Worm (Caenorhabditis elegans) whole organism, L1 larva: ENCODE results near the gene evl-20.

ENCODE experiments used
- C04F5.9 ChIP-seq: sonication (generic microtip); optimal IDR thresholded peaks from 2 replicates; lab custom pipeline; 2016; ENCODE audit warnings: missing genetic modification characterization, missing compliant biosample characterization
- F16B12.6 ChIP-seq: fragments of 150-350 bp; optimal IDR thresholded peaks from 2 replicates; lab custom pipeline; 2014; ENCODE audit warnings: missing biosample characterization, missing genetic modification characterization
- aha-1 ChIP-seq: fragments of 150-350 bp; optimal IDR thresholded peaks from 2 replicates; lab custom pipeline; 2014; ENCODE audit warnings: missing biosample characterization, missing genetic modification characterization
- alr-1 ChIP-seq: fragments of 200-800 bp; sonication (Bioruptor generic); optimal IDR thresholded peaks from 2 replicates; lab custom pipeline; 2018; ENCODE audit warnings: borderline replicate concordance, mild to moderate bottlenecking, missing genetic modification characterization, missing compliant biosample characterization
- aly-2 ChIP-seq: fragments of 150-350 bp; optimal IDR thresholded peaks from 2 replicates; lab custom pipeline; 2014; ENCODE audit warnings: missing biosample characterization, missing genetic modification characterization
- blmp-1 ChIP-seq: fragments of 150-350 bp; optimal IDR thresholded peaks from 2 replicates; lab custom pipeline; 2014; ENCODE audit warnings: missing biosample characterization, missing genetic modification characterization
- ceh-63 ChIP-seq: fragments of 200-800 bp; sonication (Bioruptor generic); optimal IDR thresholded peaks from 2 replicates; lab custom pipeline; 2018; ENCODE audit warnings: mild to moderate bottlenecking, missing genetic modification characterization, missing compliant biosample characterization
- ceh-8 ChIP-seq: fragments of 200-800 bp; sonication (Bioruptor generic); optimal IDR thresholded peaks from 2 replicates; lab custom pipeline; 2018; ENCODE audit warnings: mild to moderate bottlenecking, missing genetic modification characterization, moderate library complexity, missing compliant biosample characterization
- efl-1 ChIP-seq, 4 experiments: fragments of 150-350 bp; optimal IDR thresholded peaks in 3 of 4; peaks in 1 of 4; 1 replicate in 1 of 4; 2 replicates in 3 of 4; lab custom pipeline; 2014; ENCODE audit warnings: missing biosample characterization in 2 of 4, missing genetic modification characterization in 2 of 4, missing genetic modification reagents in 2 of 4
- egl-13 ChIP-seq: sonication (generic microtip); optimal IDR thresholded peaks from 2 replicates; lab custom pipeline; 2016; ENCODE audit warnings: missing genotype, missing genetic modification reagents, missing genetic modification characterization, missing compliant biosample characterization
- elt-3 ChIP-seq, 6 experiments: fragments of 150-350 bp in 1 of 6; sonication (generic microtip); optimal IDR thresholded peaks; 2 replicates each; lab custom pipeline; 2017 to 2018; ENCODE audit warnings: missing biosample characterization in 6 of 6, missing genetic modification characterization in 6 of 6, inconsistent platforms in 1 of 6
- fkh-4 ChIP-seq: sonication (generic microtip); optimal IDR thresholded peaks from 2 replicates; lab custom pipeline; 2016; ENCODE audit warnings: missing compliant biosample characterization, missing genetic modification characterization, borderline replicate concordance
- fkh-8 ChIP-seq: sonication (generic microtip); optimal IDR thresholded peaks from 2 replicates; lab custom pipeline; 2016; ENCODE audit warnings: mild to moderate bottlenecking, missing genetic modification characterization, missing compliant biosample characterization
- hlh-17 ChIP-seq: fragments of 200-800 bp; sonication (Bioruptor generic); optimal IDR thresholded peaks from 2 replicates; lab custom pipeline; 2018; ENCODE audit warnings: missing genetic modification characterization, mild to moderate bottlenecking, missing compliant biosample characterization, moderate library complexity, borderline replicate concordance
- hlh-4 ChIP-seq: sonication (generic microtip); optimal IDR thresholded peaks from 2 replicates; lab custom pipeline; 2016; ENCODE audit warnings: mild to moderate bottlenecking, missing genetic modification characterization, missing compliant biosample characterization
- lin-13 ChIP-seq: fragments of 150-350 bp; optimal IDR thresholded peaks from 2 replicates; lab custom pipeline; 2014; ENCODE audit warnings: missing biosample characterization, missing genetic modification reagents, missing genetic modification characterization
- lin-14 ChIP-seq: fragments of 200-800 bp; sonication (Bioruptor generic); optimal IDR thresholded peaks from 2 replicates; lab custom pipeline; 2018; ENCODE audit warnings: mild to moderate bottlenecking, missing genetic modification characterization, moderate library complexity, missing compliant biosample characterization
- lin-15B ChIP-seq: fragments of 150-350 bp; sonication (generic microtip); optimal IDR thresholded peaks from 3 replicates; lab custom pipeline; 2014; ENCODE audit warnings: missing biosample characterization, missing genetic modification characterization
- lin-35 ChIP-seq, 2 experiments: fragments of 150-350 bp; optimal IDR thresholded peaks; 2 replicates each; lab custom pipeline; 2014; ENCODE audit warnings: missing biosample characterization in 2 of 2, missing genetic modification characterization in 2 of 2, missing genetic modification reagents in 2 of 2
- lir-3 ChIP-seq: sonication (generic microtip); optimal IDR thresholded peaks from 2 replicates; lab custom pipeline; 2016; ENCODE audit warnings: mild to moderate bottlenecking, missing genetic modification characterization, moderate library complexity, missing compliant biosample characterization; ENCODE audit not compliant: poor library complexity
- mab-9 ChIP-seq: fragments of 200-800 bp; sonication (Bioruptor generic); IDR thresholded peaks from 2 replicates; pipeline ENCODE4 v1.3.6; 2022; ENCODE audit warnings: missing genetic modification reagents, missing genetic modification characterization, missing compliant biosample characterization
- mdl-1 ChIP-seq, 2 experiments: fragments of 150-350 bp; optimal IDR thresholded peaks; 2 replicates each; lab custom pipeline; 2014 to 2017; ENCODE audit warnings: missing biosample characterization in 2 of 2, missing genetic modification characterization in 2 of 2, inconsistent platforms in 1 of 2
- nhr-11 ChIP-seq: fragments of 150-350 bp; optimal IDR thresholded peaks from 2 replicates; lab custom pipeline; 2014; ENCODE audit warnings: missing biosample characterization, missing genetic modification characterization
- nhr-12 ChIP-seq: sonication (generic microtip); optimal IDR thresholded peaks from 2 replicates; lab custom pipeline; 2017; ENCODE audit warnings: missing biosample characterization, missing genetic modification characterization
- nhr-19 ChIP-seq: fragments of 200-800 bp; sonication (Bioruptor generic); conservative IDR thresholded peaks from 2 replicates; pipeline ENCODE4 v1.3.6; 2022; ENCODE audit warnings: missing genetic modification characterization, missing compliant biosample characterization
- nhr-20 ChIP-seq: sonication (generic microtip); optimal IDR thresholded peaks from 2 replicates; lab custom pipeline; 2016; ENCODE audit warnings: mild to moderate bottlenecking, missing genetic modification characterization, missing compliant biosample characterization
- nhr-28 ChIP-seq: fragments of 150-350 bp; optimal IDR thresholded peaks from 2 replicates; lab custom pipeline; 2014; ENCODE audit warnings: missing biosample characterization, missing genetic modification characterization
- nhr-47 ChIP-seq: sonication (generic microtip); optimal IDR thresholded peaks from 2 replicates; lab custom pipeline; 2016; ENCODE audit warnings: mild to moderate bottlenecking, missing genetic modification characterization, moderate library complexity, missing compliant biosample characterization
- nhr-71 ChIP-seq: sonication (generic microtip); optimal IDR thresholded peaks from 2 replicates; lab custom pipeline; 2016; ENCODE audit warnings: mild to moderate bottlenecking, missing genetic modification characterization, moderate library complexity, missing compliant biosample characterization
- nhr-85 ChIP-seq: sonication (generic microtip); peaks from one replicate; lab custom pipeline; 2016; ENCODE audit warnings: missing genetic modification characterization, inconsistent platforms, missing compliant biosample characterization
- pag-3 ChIP-seq: sonication (generic microtip); optimal IDR thresholded peaks from 2 replicates; lab custom pipeline; 2017; ENCODE audit warnings: missing genetic modification characterization, mild to moderate bottlenecking, missing compliant biosample characterization, antibody characterized with exemption, borderline replicate concordance; ENCODE audit not compliant: insufficient read depth
- pqm-1 ChIP-seq: sonication (generic microtip); optimal IDR thresholded peaks from 3 replicates; lab custom pipeline; 2017; ENCODE audit warnings: missing biosample characterization, missing genetic modification characterization
- snpc-4 ChIP-seq: fragments of 150-350 bp; optimal IDR thresholded peaks from 2 replicates; lab custom pipeline; 2014; ENCODE audit warnings: missing biosample characterization, missing genetic modification characterization
- snu-23 ChIP-seq: sonication (generic microtip); optimal IDR thresholded peaks from 2 replicates; lab custom pipeline; 2016; ENCODE audit warnings: missing genetic modification characterization, missing compliant biosample characterization
- sptf-1 ChIP-seq: fragments of 150-350 bp; optimal IDR thresholded peaks from 2 replicates; lab custom pipeline; 2014; ENCODE audit warnings: missing biosample characterization, missing genetic modification characterization
- sup-37 ChIP-seq: fragments of 200-800 bp; sonication (Bioruptor generic); optimal IDR thresholded peaks from 2 replicates; lab custom pipeline; 2018; ENCODE audit warnings: mild to moderate bottlenecking, missing genetic modification characterization, missing compliant biosample characterization
- swsn-7 ChIP-seq: sonication (generic microtip); optimal IDR thresholded peaks from 2 replicates; lab custom pipeline; 2016; ENCODE audit warnings: missing genetic modification characterization, missing compliant biosample characterization
- unc-130 ChIP-seq: fragments of 150-350 bp; optimal IDR thresholded peaks from 2 replicates; lab custom pipeline; 2017; ENCODE audit warnings: missing biosample characterization, missing genetic modification characterization, inconsistent platforms
- unc-86 ChIP-seq: sonication (generic microtip); optimal IDR thresholded peaks from 2 replicates; lab custom pipeline; 2016; ENCODE audit warnings: missing genetic modification characterization, missing compliant biosample characterization
- zip-4 ChIP-seq: fragments of 200-800 bp; sonication (Bioruptor generic); optimal IDR thresholded peaks from 2 replicates; lab custom pipeline; 2018; ENCODE audit warnings: mild to moderate bottlenecking, missing genetic modification characterization, moderate library complexity, missing compliant biosample characterization

The evl-20 gene

DNA sequence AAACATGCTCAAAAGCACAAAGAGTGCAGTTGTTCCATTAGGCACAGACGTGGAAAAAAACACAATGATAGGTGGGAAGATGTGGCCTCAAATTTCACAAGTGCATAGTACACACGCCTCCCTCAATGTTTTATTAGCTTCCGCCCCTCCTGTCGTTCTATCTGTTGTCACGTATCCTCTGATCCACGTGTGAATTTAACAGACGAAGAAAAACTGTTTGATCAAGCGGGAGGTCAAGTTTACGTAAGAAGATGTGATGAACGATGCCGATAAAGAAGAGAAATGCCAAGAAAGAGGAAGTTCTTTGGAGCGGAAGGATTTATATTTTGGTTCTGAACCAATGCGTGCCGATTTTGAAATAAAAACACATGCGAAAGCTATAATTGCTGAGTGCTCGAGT is 6.6 kb downstream of the evl-20 start:
- TF ChIP-seq blmp-1 (tag; lab: Kevin White, UChicago) (peak; percentile 74), mdl-1 (tag; optimal IDR thresholded peaks at IDR 0.05; lab: Kevin White, UChicago) (peak in 1 of 2 experiments; percentile 31), pqm-1 (no peak), nhr-19 (GFP tag; lab: Robert Waterston, UW) (peak; percentile 40; the same call in 1 of the 2 replicates), nhr-11 (tag; lab: Kevin White, UChicago) (no peak), lin-14 (GFP tag; lab: Kevin White, UChicago) (peak; percentile 61), snu-23 (GFP tag; lab: Kevin White, UChicago) (peak; percentile 8), nhr-85 (tag; lab: Kevin White, UChicago) (peak; percentile 73), nhr-20 (peak; percentile 48), nhr-71 (tag; lab: Kevin White, UChicago) (peak; percentile 33), elt-3 (tag; optimal IDR thresholded peaks at IDR 0.05; lab: Kevin White, UChicago) (peak in 2 of 6 experiments; percentile 15 to 70), egl-13 (tag; lab: Kevin White, UChicago) (no peak)

ce11 chrII:8451425-8451824 is 7.3 kb downstream of the evl-20 start:
- TF ChIP-seq pqm-1 (no peak), ceh-63 (GFP tag; lab: Kevin White, UChicago) (no peak), aha-1 (tag; lab: Kevin White, UChicago) (peak; percentile 31), lin-35 (GFP tag; optimal IDR thresholded peaks at IDR 0.05; lab: Kevin White, UChicago) (no peak), lin-13 (GFP tag; lab: Kevin White, UChicago) (no peak), nhr-19 (GFP tag; lab: Robert Waterston, UW) (no peak), fkh-4 (no peak), lin-14 (GFP tag; lab: Kevin White, UChicago) (peak; percentile 55), fkh-8 (tag; lab: Kevin White, UChicago) (peak; percentile 57), C04F5.9 (tag; lab: Kevin White, UChicago) (no peak), elt-3 (tag; optimal IDR thresholded peaks at IDR 0.05; lab: Kevin White, UChicago) (no peak)
- TF ChIP-seq, all 84 proteins: peak for 3

DNA sequence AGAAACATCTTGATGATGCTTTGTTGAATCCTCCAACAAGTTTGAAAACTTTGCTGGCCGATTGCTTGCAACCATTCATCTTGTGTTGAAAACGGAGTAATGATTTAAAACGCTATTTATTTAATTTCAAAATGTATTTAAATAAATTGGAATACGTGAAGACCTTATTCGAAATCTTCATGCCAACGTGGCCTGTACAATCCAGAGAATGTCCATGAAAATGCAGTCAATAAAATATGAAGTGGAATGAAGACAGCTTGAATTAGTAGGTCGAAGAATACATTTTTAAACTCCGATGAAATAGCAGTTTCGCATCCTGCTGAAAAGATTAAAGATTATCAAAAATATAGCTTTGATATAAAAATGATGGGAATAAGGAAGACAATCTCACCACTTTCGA is 10.4 kb downstream of the evl-20 start, which contains the start of gene F22B5.5:
Gene F22B5.5 (minus strand): TSS at position 101 of the 400 bp plus-strand sequence.
- no peak for TF ChIP-seq zip-4 (GFP tag; lab: Kevin White, UChicago)
- TF ChIP-seq snu-23 (GFP tag; lab: Kevin White, UChicago): no peak
- TF ChIP-seq ceh-8 (GFP tag; lab: Kevin White, UChicago): no peak
- TF ChIP-seq sup-37 (GFP tag; lab: Kevin White, UChicago): no peak
- TF ChIP-seq pag-3: no peak
- TF ChIP-seq lir-3 (tag; lab: Kevin White, UChicago): no peak

- no peak for TF ChIP-seq swsn-7 (tag; lab: Kevin White, UChicago)
- no peak for TF ChIP-seq mab-9
- no peak for TF ChIP-seq efl-1 (optimal IDR thresholded peaks at IDR 0.05; lab: Kevin White, UChicago)
- TF ChIP-seq efl-1 (GFP tag; optimal IDR thresholded peaks at IDR 0.05 in 1 of 2; lab: Kevin White, UChicago): peak in 1 of 2 experiments; percentile 73
- no peak for TF ChIP-seq alr-1 (tag; lab: Kevin White, UChicago)
- TF ChIP-seq nhr-28 (tag; lab: Kevin White, UChicago): no peak
- TF ChIP-seq, all 84 proteins: peak for 1
Measured at ce11 chrII:8456094-8456493, 12.0 kb downstream of the evl-20 start, which contains the start of gene F22B5.6. F22B5.6 (minus strand) TSS chrII:8456194.

DNA sequence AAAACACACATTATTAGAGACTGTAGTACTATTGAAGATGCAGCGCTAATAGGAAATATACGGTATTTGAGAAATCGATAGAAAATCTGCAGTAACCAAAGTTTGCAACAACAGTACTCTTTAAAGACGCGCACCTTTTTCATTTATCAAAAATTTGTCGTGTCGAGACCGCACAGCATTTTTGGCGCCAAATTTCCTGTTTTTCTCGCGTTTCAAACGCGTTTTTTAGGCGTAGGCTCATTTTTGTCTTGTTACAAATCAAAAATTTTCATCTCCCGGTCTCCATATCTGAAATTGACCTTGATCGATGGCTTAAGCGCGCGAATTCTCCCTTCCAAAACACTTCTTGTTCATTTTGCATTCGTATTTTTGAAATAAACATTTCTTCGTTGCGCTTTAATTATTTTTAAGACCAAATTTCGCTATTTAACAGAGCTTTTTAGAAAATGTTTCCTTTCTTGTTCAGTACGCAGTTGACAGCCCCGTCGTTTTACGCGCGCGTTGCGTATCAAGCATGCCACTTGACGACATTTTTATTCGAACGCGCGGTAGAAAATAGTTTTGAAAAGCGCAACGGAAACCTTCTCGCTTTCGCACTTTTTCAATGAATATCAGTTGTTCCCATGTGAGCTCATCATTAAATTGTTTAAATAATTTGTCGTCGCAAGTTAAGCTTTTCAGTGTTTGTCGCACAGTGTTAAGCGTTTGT is 12.7 kb downstream of the evl-20 start:
- peak; percentile 60 for TF ChIP-seq F16B12.6 (tag; lab: Kevin White, UChicago)
- TF ChIP-seq aly-2: no peak
- peak; percentile 13 to 55 for TF ChIP-seq lin-35 (GFP tag; optimal IDR thresholded peaks at IDR 0.05; lab: Kevin White, UChicago)
- TF ChIP-seq zip-4 (GFP tag; lab: Kevin White, UChicago): no peak
- TF ChIP-seq hlh-17 (GFP tag; lab: Kevin White, UChicago): no peak
- TF ChIP-seq ceh-63 (GFP tag; lab: Kevin White, UChicago): no peak
- TF ChIP-seq sptf-1 (tag; lab: Kevin White, UChicago): no peak
- no peak for TF ChIP-seq nhr-85 (tag; lab: Kevin White, UChicago)
- no peak for TF ChIP-seq pqm-1
- TF ChIP-seq efl-1 (optimal IDR thresholded peaks at IDR 0.05; lab: Kevin White, UChicago): peak; percentile 13 to 27
- peak; percentile 28 to 41 for TF ChIP-seq efl-1 (GFP tag; optimal IDR thresholded peaks at IDR 0.05 in 1 of 2; lab: Kevin White, UChicago)
- no peak for TF ChIP-seq elt-3 (tag; optimal IDR thresholded peaks at IDR 0.05; lab: Kevin White, UChicago)
- no peak for TF ChIP-seq nhr-11 (tag; lab: Kevin White, UChicago)
- no peak for TF ChIP-seq unc-86 (tag; lab: Kevin White, UChicago)
- TF ChIP-seq snpc-4 (tag; lab: Kevin White, UChicago): no peak
- no peak for TF ChIP-seq nhr-12 (tag; lab: Kevin White, UChicago)
- no peak for TF ChIP-seq unc-130
- no peak for TF ChIP-seq hlh-4
- TF ChIP-seq lin-13 (GFP tag; lab: Kevin White, UChicago): no peak
- no peak for TF ChIP-seq nhr-47 (tag; lab: Kevin White, UChicago)
- TF ChIP-seq lin-15B (tag; lab: Kevin White, UChicago): no peak
